Worm (Caenorhabditis elegans) whole organism, young adult: Measurements from ENCODE around the gene ttn-1.

ENCODE experiments used
- B0019.2 ChIP-seq: fragments of 200-800 bp; sonication (Bioruptor generic); conservative IDR thresholded peaks from 2 replicates; pipeline ENCODE4 v1.3.6; 2022; ENCODE audit warnings: missing genetic modification reagents, missing genetic modification characterization, missing compliant biosample characterization
- C06A6.2 ChIP-seq: fragments of 200-800 bp; sonication (Bioruptor generic); conservative IDR thresholded peaks from 2 replicates; pipeline ENCODE4 v1.3.6; 2022; ENCODE audit warnings: missing genetic modification characterization, missing compliant biosample characterization
- C17E4.6 ChIP-seq: fragments of 200-800 bp; sonication (Bioruptor generic); IDR thresholded peaks from 2 replicates; pipeline ENCODE4 v1.3.6; 2022; ENCODE audit warnings: missing genetic modification reagents, missing genetic modification characterization, missing compliant biosample characterization
- D2030.7 ChIP-seq: fragments of 200-800 bp; sonication (Bioruptor generic); IDR thresholded peaks from 2 replicates; pipeline ENCODE4 v1.3.6; 2022; ENCODE audit warnings: missing genetic modification reagents, missing genetic modification characterization, missing compliant biosample characterization
- F33H1.4 ChIP-seq: fragments of 200-800 bp; sonication (Bioruptor generic); IDR thresholded peaks from 2 replicates; pipeline ENCODE4 v1.3.6; 2022; ENCODE audit warnings: missing genetic modification reagents, missing genetic modification characterization, missing compliant biosample characterization
- F37B4.10 ChIP-seq: fragments of 200-800 bp; sonication (Bioruptor generic); IDR thresholded peaks from 2 replicates; pipeline ENCODE4 v1.3.6; 2022; ENCODE audit warnings: missing genetic modification characterization, missing compliant biosample characterization
- F57A8.1 ChIP-seq: fragments of 200-800 bp; sonication (Bioruptor generic); optimal IDR thresholded peaks from 2 replicates; lab custom pipeline; 2018; ENCODE audit warnings: mild to moderate bottlenecking, missing genetic modification characterization, moderate library complexity, missing compliant biosample characterization
- Y53G8AR.9 ChIP-seq: fragments of 200-800 bp; sonication (Bioruptor generic); conservative IDR thresholded peaks from 2 replicates; pipeline ENCODE4 v1.3.6; 2022; ENCODE audit warnings: missing genetic modification reagents, missing genetic modification characterization, missing compliant biosample characterization
- ama-1 ChIP-seq, 3 experiments: fragments of 150-350 bp in 1 of 3; sonication (generic microtip) in 2 of 3; optimal IDR thresholded peaks; 2 replicates each; lab custom pipeline; 2014 to 2018; ENCODE audit warnings: missing biosample characterization in 2 of 3, missing genetic modification characterization in 2 of 3, missing genetic modification reagents in 2 of 3
- attf-3 ChIP-seq: fragments of 200-800 bp; sonication (Bioruptor generic); conservative IDR thresholded peaks from 2 replicates; pipeline ENCODE4 v1.3.6; 2022; ENCODE audit warnings: missing genetic modification reagents, missing genetic modification characterization, missing compliant biosample characterization
- attf-5 ChIP-seq: fragments of 200-800 bp; sonication (Bioruptor generic); optimal IDR thresholded peaks from 2 replicates; lab custom pipeline; 2018; ENCODE audit warnings: mild to moderate bottlenecking, missing genetic modification characterization, missing compliant biosample characterization
- bed-2 ChIP-seq: fragments of 200-800 bp; sonication (Bioruptor generic); IDR thresholded peaks from 2 replicates; pipeline ENCODE4 v1.3.6; 2022; ENCODE audit warnings: missing genetic modification reagents, missing genetic modification characterization, missing compliant biosample characterization
- cebp-1 ChIP-seq, 2 experiments: fragments of 200-800 bp in 1 of 2; sonication (Bioruptor generic) in 1 of 2; sonication (generic microtip) in 1 of 2; IDR thresholded peaks in 1 of 2; optimal IDR thresholded peaks in 1 of 2; 2 replicates each; pipeline versions ENCODE4 v1.3.6 to Lab custom; 2017 to 2022; ENCODE audit warnings: missing compliant biosample characterization in 2 of 2, missing genetic modification characterization in 2 of 2, mild to moderate bottlenecking in 1 of 2, missing genetic modification reagents in 1 of 2, moderate library complexity in 1 of 2
- ceh-100 ChIP-seq: fragments of 200-800 bp; sonication (Bioruptor generic); IDR thresholded peaks from 2 replicates; pipeline ENCODE4 v1.3.6; 2022; ENCODE audit warnings: missing genetic modification reagents, missing genetic modification characterization, missing compliant biosample characterization
- ceh-40 ChIP-seq: fragments of 200-800 bp; sonication (Bioruptor generic); IDR thresholded peaks from 2 replicates; pipeline ENCODE4 v1.3.6; 2022; ENCODE audit warnings: missing genetic modification characterization, missing compliant biosample characterization
- ceh-91 ChIP-seq: fragments of 200-800 bp; sonication (Bioruptor generic); IDR thresholded peaks from 2 replicates; pipeline ENCODE4 v1.3.6; 2022; ENCODE audit warnings: missing genetic modification reagents, missing genetic modification characterization, missing compliant biosample characterization
- dox-1 ChIP-seq: fragments of 200-800 bp; sonication (Bioruptor generic); IDR thresholded peaks from 2 replicates; pipeline ENCODE4 v1.3.6; 2022; ENCODE audit warnings: missing genetic modification reagents, missing genetic modification characterization, missing compliant biosample characterization
- dpl-1 ChIP-seq: fragments of 150-350 bp; optimal IDR thresholded peaks from 2 replicates; lab custom pipeline; 2014; ENCODE audit warnings: missing biosample characterization, missing genetic modification reagents, missing genetic modification characterization
- efl-1 ChIP-seq: fragments of 150-350 bp; optimal IDR thresholded peaks from 2 replicates; lab custom pipeline; 2014; ENCODE audit warnings: missing biosample characterization, missing genetic modification reagents, missing genetic modification characterization
- egrh-3 ChIP-seq: fragments of 200-800 bp; sonication (Bioruptor generic); IDR thresholded peaks from 2 replicates; pipeline ENCODE4 v1.3.6; 2022; ENCODE audit warnings: missing genetic modification reagents, missing genetic modification characterization, missing compliant biosample characterization
- ets-4 ChIP-seq: fragments of 200-800 bp; sonication (Bioruptor generic); optimal IDR thresholded peaks from 2 replicates; lab custom pipeline; 2018; ENCODE audit warnings: mild to moderate bottlenecking, missing genetic modification characterization, missing compliant biosample characterization
- hlh-12 ChIP-seq: sonication (generic microtip); optimal IDR thresholded peaks from 2 replicates; lab custom pipeline; 2016; ENCODE audit warnings: missing genetic modification characterization, missing compliant biosample characterization
- hmg-20 ChIP-seq: fragments of 200-800 bp; sonication (Bioruptor generic); IDR thresholded peaks from 2 replicates; pipeline ENCODE4 v1.3.6; 2022; ENCODE audit warnings: missing genetic modification reagents, missing genetic modification characterization, missing compliant biosample characterization
- hrde-1 ChIP-seq: sonication (generic microtip); optimal IDR thresholded peaks from 2 replicates; lab custom pipeline; 2016; ENCODE audit warnings: missing genetic modification characterization, mild to moderate bottlenecking, missing compliant biosample characterization, moderate library complexity, missing genotype, missing genetic modification reagents, borderline replicate concordance
- let-526 ChIP-seq: fragments of 200-800 bp; sonication (Bioruptor generic); IDR thresholded peaks from 2 replicates; pipeline ENCODE4 v1.3.6; 2022; ENCODE audit warnings: missing genetic modification reagents, missing genetic modification characterization, missing compliant biosample characterization
- lin-35 ChIP-seq, 3 experiments: fragments of 150-350 bp in 2 of 3; sonication (generic microtip) in 1 of 3; optimal IDR thresholded peaks; 2 replicates each; lab custom pipeline; 2014 to 2018; ENCODE audit warnings: missing biosample characterization in 3 of 3, missing genetic modification characterization in 3 of 3, missing genetic modification reagents in 3 of 3
- lin-54 ChIP-seq: fragments of 200-800 bp; sonication (Bioruptor generic); optimal IDR thresholded peaks from 2 replicates; lab custom pipeline; 2018; ENCODE audit warnings: mild to moderate bottlenecking, missing genetic modification characterization, missing compliant biosample characterization
- lir-1 ChIP-seq: fragments of 200-800 bp; sonication (Bioruptor generic); conservative IDR thresholded peaks from 2 replicates; pipeline ENCODE4 v1.3.6; 2022; ENCODE audit warnings: missing genetic modification reagents, missing genetic modification characterization, missing compliant biosample characterization
- lsl-1 ChIP-seq: fragments of 200-800 bp; sonication (Bioruptor generic); optimal IDR thresholded peaks from 2 replicates; lab custom pipeline; 2018; ENCODE audit warnings: mild to moderate bottlenecking, missing genetic modification characterization, moderate library complexity, missing compliant biosample characterization
- madf-10 ChIP-seq: sonication (generic microtip); optimal IDR thresholded peaks from 2 replicates; lab custom pipeline; 2016; ENCODE audit warnings: mild to moderate bottlenecking, missing genetic modification characterization, missing compliant biosample characterization
- madf-3 ChIP-seq: fragments of 200-800 bp; sonication (Bioruptor generic); IDR thresholded peaks from 2 replicates; pipeline ENCODE4 v1.3.6; 2022; ENCODE audit warnings: missing genetic modification reagents, missing genetic modification characterization, missing compliant biosample characterization
- madf-6 ChIP-seq: fragments of 200-800 bp; sonication (Bioruptor generic); IDR thresholded peaks from 2 replicates; pipeline ENCODE4 v1.3.6; 2022; ENCODE audit warnings: missing genetic modification reagents, missing genetic modification characterization, missing compliant biosample characterization
- madf-8 ChIP-seq: fragments of 200-800 bp; sonication (Bioruptor generic); conservative IDR thresholded peaks from 2 replicates; pipeline ENCODE4 v1.3.6; 2022; ENCODE audit warnings: missing genetic modification reagents, missing genetic modification characterization, missing compliant biosample characterization
- nfya-2 ChIP-seq: fragments of 200-800 bp; sonication (Bioruptor generic); IDR thresholded peaks from 2 replicates; pipeline ENCODE4 v1.3.6; 2022; ENCODE audit warnings: missing genetic modification reagents, missing genetic modification characterization, missing compliant biosample characterization
- nfyb-1 ChIP-seq: fragments of 200-800 bp; sonication (Bioruptor generic); IDR thresholded peaks from 2 replicates; pipeline ENCODE4 v1.3.6; 2022; ENCODE audit warnings: missing genetic modification reagents, missing genetic modification characterization, missing compliant biosample characterization
- nhr-179 ChIP-seq: sonication (generic microtip); optimal IDR thresholded peaks from 2 replicates; lab custom pipeline; 2016; ENCODE audit warnings: mild to moderate bottlenecking, missing genetic modification characterization, missing compliant biosample characterization
- rec-8 ChIP-seq, 2 experiments: sonication (generic microtip); optimal IDR thresholded peaks; 2 replicates each; lab custom pipeline; 2016; ENCODE audit warnings: mild to moderate bottlenecking in 2 of 2, missing genetic modification characterization in 2 of 2, missing genetic modification reagents in 2 of 2, missing genotype in 2 of 2, missing biosample characterization in 1 of 2, missing compliant biosample characterization in 1 of 2, moderate library complexity in 1 of 2
- rpc-1 ChIP-seq, 2 experiments: fragments of 150-350 bp in 1 of 2; sonication (generic microtip) in 1 of 2; optimal IDR thresholded peaks; 2 replicates each; lab custom pipeline; 2014 to 2018; ENCODE audit warnings: missing biosample characterization in 1 of 2, missing genetic modification characterization in 1 of 2, missing genetic modification reagents in 1 of 2, missing genotype in 1 of 2
- sea-2 ChIP-seq: fragments of 200-800 bp; sonication (Bioruptor generic); IDR thresholded peaks from 2 replicates; pipeline ENCODE4 v1.3.6; 2022; ENCODE audit warnings: missing genetic modification characterization, missing compliant biosample characterization
- snpc-1.3 ChIP-seq: sonication (generic microtip); optimal IDR thresholded peaks from 2 replicates; lab custom pipeline; 2017; ENCODE audit warnings: missing genetic modification characterization, mild to moderate bottlenecking, missing compliant biosample characterization, antibody characterized with exemption, moderate library complexity, missing genotype, missing genetic modification reagents; ENCODE audit not compliant: insufficient read depth
- snpc-3.4 ChIP-seq: sonication (generic microtip); optimal IDR thresholded peaks from 2 replicates; lab custom pipeline; 2017; ENCODE audit warnings: missing genetic modification characterization, mild to moderate bottlenecking, missing compliant biosample characterization, antibody characterized with exemption, moderate library complexity, missing genotype, missing genetic modification reagents
- snpc-4 ChIP-seq, 5 experiments: fragments of 150-350 bp in 1 of 5; sonication (generic microtip) in 4 of 5; optimal IDR thresholded peaks; 2 replicates each; lab custom pipeline; 2014 to 2018; ENCODE audit warnings: missing genetic modification characterization in 5 of 5, missing biosample characterization in 3 of 5, antibody characterized with exemption in 2 of 5, mild to moderate bottlenecking in 2 of 5, missing compliant biosample characterization in 2 of 5, missing genotype in 2 of 5, moderate library complexity in 2 of 5, missing genetic modification reagents in 1 of 5
- sptf-2 ChIP-seq: fragments of 200-800 bp; sonication (Bioruptor generic); optimal IDR thresholded peaks from 2 replicates; lab custom pipeline; 2018; ENCODE audit warnings: mild to moderate bottlenecking, missing genetic modification characterization, missing compliant biosample characterization
- unc-62 ChIP-seq: fragments of 150-350 bp; optimal IDR thresholded peaks from 2 replicates; lab custom pipeline; 2014; ENCODE audit warnings: missing biosample characterization, missing genetic modification reagents, missing genetic modification characterization
- ztf-26 ChIP-seq: sonication (generic microtip); optimal IDR thresholded peaks from 2 replicates; lab custom pipeline; 2017; ENCODE audit warnings: missing genetic modification characterization, missing compliant biosample characterization

ttn-1 gene

DNA sequence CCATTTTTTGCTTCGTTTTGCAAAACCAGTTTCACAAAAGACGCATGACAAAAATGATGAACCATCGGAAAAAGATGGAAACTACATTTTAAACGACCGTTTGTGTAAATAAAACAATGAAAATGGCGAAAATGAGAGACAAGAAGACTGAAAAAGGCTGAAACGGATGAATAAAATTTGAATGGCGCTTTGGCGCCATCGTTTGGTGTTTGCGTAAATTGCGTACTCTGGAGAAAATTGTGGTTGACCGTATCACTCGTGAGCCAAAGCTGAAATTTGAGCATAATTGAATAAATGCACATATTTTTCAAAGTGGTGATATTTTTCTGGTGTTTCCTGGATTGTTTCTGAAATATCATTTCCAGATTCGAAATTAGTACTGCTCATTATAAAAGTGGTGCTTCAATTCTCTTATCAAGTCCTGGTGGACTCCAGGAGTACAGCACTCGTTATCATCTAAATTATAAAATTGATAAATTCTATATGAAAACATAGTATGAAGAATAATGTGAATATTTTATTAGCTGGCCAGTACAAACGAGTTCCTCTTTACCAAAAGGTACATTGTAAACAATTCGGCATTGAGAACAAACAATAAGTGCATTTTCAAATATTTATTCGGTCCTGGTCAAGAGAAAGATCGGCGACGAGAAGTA is 101.1 kb downstream of the ttn-1 start:
- no peak for TF ChIP-seq nfyb-1 (GFP tag; lab: Robert Waterston, UW)
- TF ChIP-seq nhr-179 (tag; lab: Kevin White, UChicago): no peak
- TF ChIP-seq lsl-1 (GFP tag; lab: Kevin White, UChicago): peak; percentile 57
- peak; percentile 19 for TF ChIP-seq lin-54 (GFP tag; lab: Kevin White, UChicago)
- TF ChIP-seq ztf-26 (tag; lab: Kevin White, UChicago): no peak
- no peak for TF ChIP-seq let-526 (GFP tag; lab: Robert Waterston, UW)
- no peak for TF ChIP-seq unc-62 (GFP tag; lab: Kevin White, UChicago)
- TF ChIP-seq hlh-12 (tag; lab: Kevin White, UChicago): no peak
- no peak for TF ChIP-seq sptf-2 (GFP tag; lab: Kevin White, UChicago)
- TF ChIP-seq B0019.2: no peak
- TF ChIP-seq F37B4.10 (GFP tag; lab: Robert Waterston, UW): no peak
- no peak for TF ChIP-seq madf-10
- no peak for TF ChIP-seq F57A8.1 (GFP tag; lab: Kevin White, UChicago)
- no peak for TF ChIP-seq cebp-1 (GFP tag; IDR thresholded peaks at IDR 0.05; lab: Robert Waterston, UW)
- TF ChIP-seq cebp-1 (tag; optimal IDR thresholded peaks at IDR 0.05; lab: Kevin White, UChicago): no peak
- no peak for TF ChIP-seq ceh-40 (GFP tag; lab: Robert Waterston, UW)
- no peak for TF ChIP-seq ets-4 (GFP tag; lab: Kevin White, UChicago)
- no peak for TF ChIP-seq attf-3 (GFP tag; lab: Robert Waterston, UW)
- TF ChIP-seq bed-2 (GFP tag; lab: Robert Waterston, UW): no peak
- TF ChIP-seq C17E4.6 (GFP tag; lab: Robert Waterston, UW): no peak
- TF ChIP-seq madf-6: peak; percentile 48; the same call in 1 of the 2 replicates
- TF ChIP-seq sea-2: no peak
- TF ChIP-seq hmg-20: no peak
- no peak for TF ChIP-seq rpc-1 (optimal IDR thresholded peaks at IDR 0.05; lab: Kevin White, UChicago)
- no peak for TF ChIP-seq rpc-1 (tag; optimal IDR thresholded peaks at IDR 0.05; lab: Kevin White, UChicago)
- TF ChIP-seq madf-3 (GFP tag; lab: Robert Waterston, UW): no peak
- no peak for TF ChIP-seq ama-1 (optimal IDR thresholded peaks at IDR 0.05; lab: Kevin White, UChicago)
- TF ChIP-seq ama-1 (GFP tag; optimal IDR thresholded peaks at IDR 0.05; lab: Kevin White, UChicago): no peak
- TF ChIP-seq Y53G8AR.9 (GFP tag; lab: Robert Waterston, UW): no peak
- peak; percentile 39; the same call in 1 of the 2 replicates for TF ChIP-seq D2030.7
- TF ChIP-seq ceh-91 (GFP tag; lab: Robert Waterston, UW): 0 out of 2 replicates have a peak, but pooled peaks have one; percentile 18
- peak; percentile 54 for TF ChIP-seq dpl-1 (GFP tag; lab: Kevin White, UChicago)
- TF ChIP-seq F33H1.4: 0 out of 2 replicates have a peak, but pooled peaks have one; percentile 19
- no peak for TF ChIP-seq lin-35 (GFP tag; optimal IDR thresholded peaks at IDR 0.05; lab: Kevin White, UChicago)
- TF ChIP-seq rec-8 (tag; optimal IDR thresholded peaks at IDR 0.05; lab: Kevin White, UChicago): no peak
- no peak for TF ChIP-seq egrh-3 (GFP tag; lab: Robert Waterston, UW)
- TF ChIP-seq madf-8: peak; percentile 29; the same call in 1 of the 2 replicates
- TF ChIP-seq snpc-3.4 (tag; lab: Kevin White, UChicago): no peak
- no peak for TF ChIP-seq snpc-4 (GFP tag; optimal IDR thresholded peaks at IDR 0.05; lab: Kevin White, UChicago)
- TF ChIP-seq snpc-4 (tag; optimal IDR thresholded peaks at IDR 0.05; lab: Kevin White, UChicago): no peak
- no peak for TF ChIP-seq attf-5 (GFP tag; lab: Kevin White, UChicago)
- no peak for TF ChIP-seq ceh-100 (GFP tag; lab: Robert Waterston, UW)
- no peak for TF ChIP-seq dox-1 (GFP tag; lab: Robert Waterston, UW)
- no peak for TF ChIP-seq nfya-2 (GFP tag; lab: Robert Waterston, UW)
- TF ChIP-seq lir-1: no peak
- no peak for TF ChIP-seq snpc-1.3 (tag; lab: Kevin White, UChicago)
- TF ChIP-seq hrde-1: no peak
- TF ChIP-seq C06A6.2: no peak
- peak; percentile 89 for TF ChIP-seq efl-1 (GFP tag; lab: Kevin White, UChicago)
